Fruit fly (Drosophila melanogaster) whole organism, embryonic: ENCODE results near the gene CG43814.

ENCODE experiments used
- Aef1 ChIP-seq: fragments of 200-800 bp; sonication (Bioruptor generic); IDR thresholded peaks from 3 replicates; pipeline ENCODE4 v1.3.6; 2022; ENCODE audit warnings: missing biosample characterization, missing genetic modification characterization
- Atf3 ChIP-seq: fragments of 200-800 bp; sonication (Bioruptor generic); optimal IDR thresholded peaks from 3 replicates; lab custom pipeline; 2016; ENCODE audit warnings: missing biosample characterization, missing genetic modification characterization
- CG10209 ChIP-seq: fragments of 200-800 bp; sonication (Bioruptor generic); optimal IDR thresholded peaks from 3 replicates; lab custom pipeline; 2017; ENCODE audit warnings: missing biosample characterization, mild to moderate bottlenecking, missing genetic modification characterization, missing genetic modification reagents
- CG10267 ChIP-seq: fragments of 200-800 bp; sonication (Bioruptor generic); optimal IDR thresholded peaks from 2 replicates; lab custom pipeline; 2018; ENCODE audit warnings: missing biosample characterization, mild to moderate bottlenecking, missing genetic modification characterization, moderate library complexity
- CG11093 ChIP-seq: fragments of 200-800 bp; sonication (Bioruptor generic); IDR thresholded peaks from 3 replicates; pipeline ENCODE4 v1.3.6; 2022; ENCODE audit warnings: missing biosample characterization, missing genetic modification characterization
- CG12104 ChIP-seq: fragments of 200-800 bp; sonication (Bioruptor generic); optimal IDR thresholded peaks from 3 replicates; lab custom pipeline; 2016; ENCODE audit warnings: missing biosample characterization, missing genetic modification characterization
- CG12219 ChIP-seq: fragments of 200-800 bp; sonication (Bioruptor generic); optimal IDR thresholded peaks from 3 replicates; lab custom pipeline; 2018; ENCODE audit warnings: missing biosample characterization, mild to moderate bottlenecking, missing genetic modification characterization
- CG12391 ChIP-seq: fragments of 200-800 bp; sonication (Bioruptor generic); optimal IDR thresholded peaks from 3 replicates; lab custom pipeline; 2018; ENCODE audit warnings: missing biosample characterization, mild to moderate bottlenecking, missing genetic modification characterization, moderate library complexity
- CG12769 ChIP-seq: fragments of 200-800 bp; sonication (Bioruptor generic); optimal IDR thresholded peaks from 2 replicates; lab custom pipeline; 2019; ENCODE audit warnings: missing biosample characterization, mild to moderate bottlenecking, missing genetic modification characterization, moderate library complexity
- CG13287 ChIP-seq: fragments of 200-800 bp; sonication (Bioruptor generic); IDR thresholded peaks from 2 replicates; pipeline ENCODE4 v1.3.6; 2022; ENCODE audit warnings: missing biosample characterization, missing genetic modification characterization; ENCODE audit not compliant: partially characterized antibody
- CG13894 ChIP-seq: fragments of 200-800 bp; sonication (Bioruptor generic); optimal IDR thresholded peaks from 3 replicates; lab custom pipeline; 2018; ENCODE audit warnings: missing biosample characterization, mild to moderate bottlenecking, missing genetic modification characterization, moderate library complexity
- CG1647 ChIP-seq: fragments of 200-800 bp; sonication (Bioruptor generic); optimal IDR thresholded peaks from 3 replicates; lab custom pipeline; 2016; ENCODE audit warnings: missing biosample characterization, missing genetic modification characterization
- CG17328 ChIP-seq: fragments of 200-800 bp; sonication (Bioruptor generic); IDR thresholded peaks from 2 replicates; pipeline ENCODE4 v1.3.6; 2022; ENCODE audit warnings: missing biosample characterization, missing genetic modification characterization
- CG17912 ChIP-seq: fragments of 200-800 bp; sonication (Bioruptor generic); optimal IDR thresholded peaks from 2 replicates; lab custom pipeline; 2018; ENCODE audit warnings: missing biosample characterization, mild to moderate bottlenecking, missing genetic modification characterization
- CG18011 ChIP-seq: fragments of 200-800 bp; sonication (Bioruptor generic); optimal IDR thresholded peaks from 2 replicates; lab custom pipeline; 2017; ENCODE audit warnings: missing biosample characterization, missing genetic modification characterization, mild to moderate bottlenecking, moderate library complexity, missing genotype
- CG2712 ChIP-seq: fragments of 200-800 bp; optimal IDR thresholded peaks from 3 replicates; lab custom pipeline; 2019; ENCODE audit warnings: missing biosample characterization, mild to moderate bottlenecking, missing genetic modification characterization, moderate library complexity
- CG33213 ChIP-seq: fragments of 200-800 bp; sonication (Bioruptor generic); optimal IDR thresholded peaks from 3 replicates; lab custom pipeline; 2016; ENCODE audit warnings: missing biosample characterization, missing genetic modification characterization
- CG4282 ChIP-seq: fragments of 200-800 bp; sonication (Bioruptor generic); optimal IDR thresholded peaks from 2 replicates; lab custom pipeline; 2016; ENCODE audit warnings: missing biosample characterization, missing genetic modification characterization
- CG4404 ChIP-seq: fragments of 200-800 bp; sonication (Bioruptor generic); IDR thresholded peaks from 2 replicates; pipeline ENCODE4 v1.3.6; 2022; ENCODE audit warnings: missing biosample characterization, missing genetic modification characterization
- CG6254 ChIP-seq: fragments of 200-800 bp; sonication (Bioruptor generic); optimal IDR thresholded peaks from 3 replicates; lab custom pipeline; 2017; ENCODE audit warnings: mild to moderate bottlenecking, missing biosample characterization, missing genetic modification reagents, missing genetic modification characterization
- CG6791 ChIP-seq: fragments of 200-800 bp; sonication (Bioruptor generic); IDR thresholded peaks from 3 replicates; pipeline ENCODE4 v1.3.6; 2022; ENCODE audit warnings: missing biosample characterization, missing genetic modification characterization; ENCODE audit not compliant: partially characterized antibody
- CG9215 ChIP-seq: fragments of 200-800 bp; sonication (Bioruptor generic); IDR thresholded peaks from 2 replicates; pipeline ENCODE4 v1.3.6; 2022; ENCODE audit warnings: missing biosample characterization, missing genetic modification characterization
- CG9609 ChIP-seq: fragments of 200-800 bp; sonication (Bioruptor generic); optimal IDR thresholded peaks from 3 replicates; lab custom pipeline; 2016; ENCODE audit warnings: missing biosample characterization, missing genetic modification characterization
- CTCF ChIP-seq: fragments of 200-800 bp; sonication (Bioruptor generic); optimal IDR thresholded peaks from 2 replicates; lab custom pipeline; 2017; ENCODE audit warnings: missing biosample characterization, mild to moderate bottlenecking, missing genetic modification characterization, moderate library complexity
- Dek ChIP-seq: fragments of 200-800 bp; sonication (Bioruptor generic); optimal IDR thresholded peaks from 3 replicates; lab custom pipeline; 2019; ENCODE audit warnings: missing biosample characterization, mild to moderate bottlenecking, missing genetic modification characterization, moderate library complexity
- Doc3 ChIP-seq: fragments of 200-800 bp; sonication (Bioruptor generic); IDR thresholded peaks from 3 replicates; pipeline ENCODE4 v1.3.6; 2022; ENCODE audit warnings: missing biosample characterization, missing genetic modification characterization; ENCODE audit not compliant: partially characterized antibody
- Hr51 ChIP-seq, 2 experiments: fragments of 200-800 bp; sonication (Bioruptor generic); optimal IDR thresholded peaks; 2 replicates in 1 of 2; 3 replicates in 1 of 2; lab custom pipeline; 2016 to 2018; ENCODE audit warnings: missing biosample characterization in 2 of 2, missing genetic modification characterization in 2 of 2, mild to moderate bottlenecking in 1 of 2, moderate library complexity in 1 of 2
- Kr ChIP-seq: fragments of 200-800 bp; sonication (Bioruptor generic); optimal IDR thresholded peaks from 2 replicates; lab custom pipeline; 2017; ENCODE audit warnings: missing biosample characterization, mild to moderate bottlenecking, missing genetic modification characterization
- Optix ChIP-seq: fragments of 200-800 bp; sonication (Bioruptor generic); IDR thresholded peaks from 3 replicates; pipeline ENCODE4 v1.3.6; 2022; ENCODE audit warnings: missing biosample characterization, missing genetic modification characterization
- Sin3A ChIP-seq: fragments of >200 bp; optimal IDR thresholded peaks from 2 replicates; lab custom pipeline; 2018
- Sox100B ChIP-seq: fragments of 200-800 bp; sonication (Bioruptor generic); optimal IDR thresholded peaks from 3 replicates; lab custom pipeline; 2018; ENCODE audit warnings: missing biosample characterization, mild to moderate bottlenecking, missing genetic modification characterization
- Spps ChIP-seq: fragments of 200-800 bp; sonication (Bioruptor generic); optimal IDR thresholded peaks from 2 replicates; lab custom pipeline; 2018; ENCODE audit warnings: missing biosample characterization, mild to moderate bottlenecking, missing genetic modification characterization
- Sry-β ChIP-seq: fragments of 200-800 bp; sonication (Bioruptor generic); optimal IDR thresholded peaks from 2 replicates; lab custom pipeline; 2018; ENCODE audit warnings: missing biosample characterization, mild to moderate bottlenecking, missing genetic modification characterization, moderate library complexity
- Taf1 ChIP-seq: fragments of 200-800 bp; sonication (Bioruptor generic); IDR thresholded peaks from 2 replicates; pipeline ENCODE4 v1.3.6; 2022; ENCODE audit warnings: missing biosample characterization, missing genetic modification characterization
- Trl ChIP-seq, 3 experiments: fragments of >200 bp in 2 of 3; fragments of 200-800 bp in 1 of 3; sonication (Bioruptor generic) in 1 of 3; optimal IDR thresholded peaks; 2 replicates in 1 of 3; 3 replicates in 2 of 3; lab custom pipeline; 2016 to 2017; ENCODE audit warnings: missing biosample characterization in 1 of 3, missing genetic modification characterization in 1 of 3
- ac ChIP-seq: fragments of 200-800 bp; sonication (Bioruptor generic); optimal IDR thresholded peaks from 3 replicates; lab custom pipeline; 2017; ENCODE audit warnings: missing biosample characterization, mild to moderate bottlenecking, missing genetic modification characterization
- bcd ChIP-seq: fragments of 200-800 bp; sonication (Bioruptor generic); optimal IDR thresholded peaks from 2 replicates; lab custom pipeline; 2017; ENCODE audit warnings: missing biosample characterization, mild to moderate bottlenecking, missing genetic modification characterization
- btn ChIP-seq: fragments of 200-800 bp; sonication (Bioruptor generic); optimal IDR thresholded peaks from 2 replicates; lab custom pipeline; 2016; ENCODE audit warnings: missing biosample characterization, missing genetic modification characterization
- fd102C ChIP-seq: fragments of 200-800 bp; sonication (Bioruptor generic); optimal IDR thresholded peaks from 2 replicates; lab custom pipeline; 2018; ENCODE audit warnings: missing biosample characterization, mild to moderate bottlenecking, missing genetic modification characterization, moderate library complexity
- gce ChIP-seq: fragments of 200-800 bp; sonication (Bioruptor generic); IDR thresholded peaks from 3 replicates; pipeline ENCODE4 v1.3.6; 2022; ENCODE audit warnings: missing biosample characterization, missing genetic modification characterization
- grau ChIP-seq: fragments of 200-800 bp; optimal IDR thresholded peaks from 3 replicates; lab custom pipeline; 2019; ENCODE audit warnings: missing biosample characterization, mild to moderate bottlenecking, missing genetic modification characterization, moderate library complexity
- nerfin-2 ChIP-seq: fragments of 200-800 bp; sonication (Bioruptor generic); IDR thresholded peaks from 2 replicates; pipeline ENCODE4 v1.3.6; 2022; ENCODE audit warnings: missing biosample characterization, missing genetic modification characterization; ENCODE audit not compliant: partially characterized antibody
- phol ChIP-seq: fragments of 200-800 bp; sonication (Bioruptor generic); optimal IDR thresholded peaks from 3 replicates; lab custom pipeline; 2018; ENCODE audit warnings: missing biosample characterization, mild to moderate bottlenecking, missing genetic modification characterization, moderate library complexity
- pzg ChIP-seq: fragments of 200-800 bp; sonication (Bioruptor generic); optimal IDR thresholded peaks from 3 replicates; lab custom pipeline; 2018; ENCODE audit warnings: missing biosample characterization, mild to moderate bottlenecking, missing genetic modification characterization, moderate library complexity
- ssp ChIP-seq: fragments of 200-800 bp; sonication (Bioruptor generic); IDR thresholded peaks from 2 replicates; pipeline ENCODE4 v1.3.6; 2022; ENCODE audit warnings: missing biosample characterization, missing genetic modification characterization
- tio ChIP-seq: fragments of 200-800 bp; sonication (Bioruptor generic); optimal IDR thresholded peaks from 2 replicates; lab custom pipeline; 2017; ENCODE audit warnings: missing biosample characterization, missing genetic modification characterization, inconsistent platforms
- trh ChIP-seq: fragments of 200-800 bp; sonication (Bioruptor generic); optimal IDR thresholded peaks from 2 replicates; lab custom pipeline; 2016; ENCODE audit warnings: missing biosample characterization, missing genetic modification characterization
- vfl ChIP-seq: fragments of 200-800 bp; sonication (Bioruptor generic); optimal IDR thresholded peaks from 2 replicates; lab custom pipeline; 2016; ENCODE audit warnings: missing biosample characterization, missing genetic modification characterization
- zen ChIP-seq: fragments of 200-800 bp; sonication (Bioruptor generic); optimal IDR thresholded peaks from 3 replicates; lab custom pipeline; 2018; ENCODE audit warnings: missing biosample characterization, mild to moderate bottlenecking, missing genetic modification characterization, moderate library complexity

CG43814 gene

DNA sequence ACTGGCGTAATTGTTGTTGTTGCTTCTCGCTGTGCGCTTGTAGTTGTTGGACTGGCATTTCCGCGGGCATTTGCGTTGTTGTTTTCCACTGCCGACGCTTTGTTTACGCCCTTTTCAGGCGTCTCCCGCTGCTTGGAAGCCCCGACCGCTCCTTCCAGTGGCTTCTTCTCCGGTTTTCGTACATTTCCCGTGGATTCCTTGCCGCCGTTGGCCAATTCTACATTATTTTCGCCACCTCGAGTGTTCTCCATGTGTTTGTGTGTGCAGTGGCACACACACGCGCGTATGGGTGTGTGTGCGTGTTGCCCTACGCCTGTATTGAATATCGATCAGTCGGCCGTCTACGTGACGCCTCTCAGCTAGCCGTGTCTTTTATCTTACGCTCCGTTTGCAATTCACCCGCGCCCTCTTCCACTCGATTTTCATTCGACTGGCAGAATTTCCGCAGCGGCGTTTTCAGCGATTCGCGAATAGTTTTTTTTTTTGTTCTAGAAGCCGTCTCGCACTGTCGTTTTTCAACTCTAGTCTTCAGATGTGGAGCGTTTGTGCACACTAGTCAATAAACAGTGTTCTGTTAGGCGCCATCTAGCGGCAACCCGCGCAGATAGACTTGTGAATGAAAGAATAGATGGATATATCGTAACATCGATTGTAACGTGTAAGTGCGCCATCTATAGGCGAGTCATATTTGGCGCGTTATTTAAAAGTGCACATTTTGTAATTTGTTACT, 34.2 kb upstream of the CG43814 start, which contains the start of gene CG10600 (continued):
- peak; percentile 78 for TF ChIP-seq btn (GFP tag; lab: Kevin White, UChicago)
- TF ChIP-seq CG6791 (GFP tag; lab: Robert Waterston, UW), result peak; percentile 97
- peak; percentile 64 for TF ChIP-seq CG18011 (GFP tag; lab: Kevin White, UChicago)
- TF ChIP-seq Spps, result peak; percentile 19
- TF ChIP-seq CG13894 (tag; lab: Kevin White, UChicago), result peak; percentile 83
- no peak for TF ChIP-seq CG12769 (tag; lab: Kevin White, UChicago)
- peak; percentile 84 for TF ChIP-seq CG1647 (GFP tag; lab: Kevin White, UChicago)
- peak; percentile 87 for TF ChIP-seq CG9609
- TF ChIP-seq Taf1 (GFP tag; lab: Robert Waterston, UW), result peak; percentile 52
- no peak for TF ChIP-seq Trl (optimal IDR thresholded peaks at IDR 0.05; lab: Kevin White, UChicago)
- TF ChIP-seq Trl (GFP tag; optimal IDR thresholded peaks at IDR 0.05; lab: Kevin White, UChicago), result peak; percentile 90
- peak; percentile 82 for TF ChIP-seq bcd
- TF ChIP-seq grau (tag; lab: Kevin White, UChicago), result peak; percentile 69
- no peak for TF ChIP-seq Sry-β (GFP tag; lab: Kevin White, UChicago)
- TF ChIP-seq ssp (GFP tag; lab: Robert Waterston, UW), result peak; percentile 66
- peak; percentile 78 for TF ChIP-seq CG10209 (GFP tag; lab: Kevin White, UChicago)
- peak; percentile 33 for TF ChIP-seq CG12219 (GFP tag; lab: Kevin White, UChicago)
- peak; percentile 85 for TF ChIP-seq vfl (GFP tag; lab: Kevin White, UChicago)
- TF ChIP-seq Atf3 (GFP tag; lab: Kevin White, UChicago), result peak; percentile 84
- TF ChIP-seq CG13287 (GFP tag; lab: Robert Waterston, UW), result peak; percentile 90
- TF ChIP-seq CG2712, result peak; percentile 94
- peak; percentile 100 for TF ChIP-seq CTCF
- peak; percentile 69 for TF ChIP-seq phol (tag; lab: Kevin White, UChicago)
- no peak for TF ChIP-seq CG4404 (GFP tag; lab: Robert Waterston, UW)
- TF ChIP-seq CG4282, result peak; percentile 84
- peak; percentile 56; the same call in 1 of the 3 replicates for TF ChIP-seq gce (GFP tag; lab: Robert Waterston, UW)
- TF ChIP-seq Sin3A, result peak; percentile 87
- peak; percentile 49; the same call in 1 of the 2 replicates for TF ChIP-seq CG9215
- TF ChIP-seq Optix (GFP tag; lab: Robert Waterston, UW), result peak; percentile 58; the same call in 2 of the 3 replicates
- peak; percentile 98 for TF ChIP-seq pzg (GFP tag; lab: Kevin White, UChicago)
- peak; percentile 83 for TF ChIP-seq CG17912
- TF ChIP-seq Hr51 (GFP tag; optimal IDR thresholded peaks at IDR 0.05; lab: Kevin White, UChicago), result peak in 1 of 2 experiments; percentile 93
- peak; percentile 66 for TF ChIP-seq nerfin-2 (GFP tag; lab: Robert Waterston, UW)
- no peak for TF ChIP-seq Sox100B (GFP tag; lab: Kevin White, UChicago)
- peak; percentile 62 for TF ChIP-seq Doc3 (GFP tag; lab: Robert Waterston, UW)
- peak; percentile 63 for TF ChIP-seq fd102C (GFP tag; lab: Kevin White, UChicago)
- TF ChIP-seq Aef1, result peak; percentile 53
- TF ChIP-seq CG33213 (GFP tag; lab: Kevin White, UChicago), result peak; percentile 98
- peak; percentile 73 for TF ChIP-seq zen (tag; lab: Kevin White, UChicago)
- no peak for TF ChIP-seq tio (GFP tag; lab: Kevin White, UChicago)
- TF ChIP-seq trh (GFP tag; lab: Kevin White, UChicago), result peak; percentile 56
- peak; percentile 30 for TF ChIP-seq ac (GFP tag; lab: Kevin White, UChicago)
- peak; percentile 28 for TF ChIP-seq CG6254 (GFP tag; lab: Kevin White, UChicago)
- no peak for TF ChIP-seq CG11093
- TF ChIP-seq Dek, result peak; percentile 80
- TF ChIP-seq CG10267 (tag; lab: Kevin White, UChicago), result peak; percentile 98
- peak; percentile 56 for TF ChIP-seq CG12104 (GFP tag; lab: Kevin White, UChicago)
- TF ChIP-seq CG17328 (GFP tag; lab: Robert Waterston, UW), result peak; percentile 68
- TF ChIP-seq Kr, result no peak
- TF ChIP-seq CG12391, result peak; percentile 62
